Worm (Caenorhabditis elegans): Measurements from ENCODE around the gene Y39B6A.5.

DNA sequence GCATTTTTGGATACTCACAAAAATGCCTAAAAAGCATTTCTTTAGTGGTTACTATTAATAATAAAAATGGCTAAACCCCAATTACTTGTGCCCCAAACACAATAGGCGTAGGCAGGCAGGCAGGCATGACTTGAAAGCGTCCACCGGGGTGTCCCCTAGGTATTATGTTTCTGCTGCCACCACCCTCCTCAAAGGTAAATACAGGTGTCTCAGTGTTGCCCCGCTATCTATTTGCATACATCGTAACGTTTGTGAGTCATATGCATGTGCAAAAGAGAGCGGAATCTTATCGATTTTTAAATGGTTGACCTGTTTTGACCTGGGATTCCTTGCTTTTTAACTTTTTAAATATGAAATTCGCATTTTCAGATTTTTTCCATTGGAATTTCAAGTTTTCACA, 5.4 kb downstream of the Y39B6A.5 start:
- TF ChIP-seq him-1 (tag; optimal IDR thresholded peaks at IDR 0.05): no peak
- TF ChIP-seq W03F9.2 (tag; optimal IDR thresholded peaks at IDR 0.05): no peak
